Fruit fly (Drosophila melanogaster): Measurements from ENCODE around the gene Tim9a.
A peak's percentile ranks its signal among the peaks of the same experiment; 100 is the strongest.

Gene Tim9a

dm6 chrX:13396378-13397099 lies 11.5 kb downstream of the Tim9a start, which contains the start of gene Bcat (continued):
- TF ChIP-seq dysf (GFP tag; IDR thresholded peaks at IDR 0.05) (peak; percentile 83), Hr3 (GFP tag; optimal IDR thresholded peaks at IDR 0.05) (peak; percentile 72), gfzf (GFP tag; optimal IDR thresholded peaks at IDR 0.05) (no peak), CG7839 (tag; optimal IDR thresholded peaks at IDR 0.05) (peak; percentile 83), p53 (GFP tag; optimal IDR thresholded peaks at IDR 0.05) (no peak), bsh (GFP tag; optimal IDR thresholded peaks at IDR 0.05) (peak; percentile 9 to 15), CG10209 (GFP tag; optimal IDR thresholded peaks at IDR 0.05) (peak; percentile 82), CG8944 (GFP tag; optimal IDR thresholded peaks at IDR 0.05) (peak; percentile 30), tin (GFP tag; optimal IDR thresholded peaks at IDR 0.05) (peak; percentile 52), CG11504 (tag; optimal IDR thresholded peaks at IDR 0.05) (peak; percentile 85), CG3726 (GFP tag; IDR thresholded peaks at IDR 0.05) (no peak), lilli (GFP tag; optimal IDR thresholded peaks at IDR 0.05) (peak; percentile 43), CG3847 (GFP tag; IDR thresholded peaks at IDR 0.05) (peak; percentile 60), oc (tag; optimal IDR thresholded peaks at IDR 0.05) (no peak), CG4820 (GFP tag; optimal IDR thresholded peaks at IDR 0.05) (peak; percentile 36), CG15479 (GFP tag; optimal IDR thresholded peaks at IDR 0.05) (peak; percentile 24), cwo (GFP tag; optimal IDR thresholded peaks at IDR 0.05) (peak; percentile 46), Six4 (GFP tag; optimal IDR thresholded peaks at IDR 0.05) (peak; percentile 17), ftz-f1 (GFP tag; optimal IDR thresholded peaks at IDR 0.05) (no peak), CG14710 (tag; optimal IDR thresholded peaks at IDR 0.05) (peak; percentile 20), CG9797 (GFP tag; optimal IDR thresholded peaks at IDR 0.05) (no peak), Nf-YB (GFP tag; optimal IDR thresholded peaks at IDR 0.05) (peak; percentile 48), Rfx (GFP tag; IDR thresholded peaks at IDR 0.05) (peak; percentile 68; the same call in 1 of the 2 replicates), az2 (GFP tag; optimal IDR thresholded peaks at IDR 0.05) (peak; percentile 49), Xrp1 (GFP tag; IDR thresholded peaks at IDR 0.05) (peak; percentile 34; the same call in 1 of the 2 replicates), Atf3 (GFP tag; optimal IDR thresholded peaks at IDR 0.05) (no peak), pan (optimal IDR thresholded peaks at IDR 0.05) (no peak), pan (GFP tag; optimal IDR thresholded peaks at IDR 0.05 in 1 of 2, IDR thresholded peaks at IDR 0.05 in 1 of 2) (peak in 1 of 2 experiments; percentile 6), CG32772 (GFP tag; IDR thresholded peaks at IDR 0.05) (peak; percentile 48; the same call in 1 of the 2 replicates), CG16863 (GFP tag; optimal IDR thresholded peaks at IDR 0.05) (no peak), CG8388 (GFP tag; optimal IDR thresholded peaks at IDR 0.05) (peak; percentile 40), lola (GFP tag; optimal IDR thresholded peaks at IDR 0.05) (peak in 1 of 3 experiments; percentile 17), CG9609 (GFP tag; optimal IDR thresholded peaks at IDR 0.05) (peak; percentile 24), CG4424 (GFP tag; optimal IDR thresholded peaks at IDR 0.05) (peak; percentile 62), CG4707 (GFP tag; optimal IDR thresholded peaks at IDR 0.05) (peak; percentile 6), ERR (GFP tag; optimal IDR thresholded peaks at IDR 0.05) (no peak), CG17328 (GFP tag; IDR thresholded peaks at IDR 0.05) (peak; percentile 26; the same call in 1 of the 2 replicates), CG3065 (GFP tag; optimal IDR thresholded peaks at IDR 0.05) (no peak), CG9932 (GFP tag; IDR thresholded peaks at IDR 0.05) (peak; percentile 64), phol (tag; optimal IDR thresholded peaks at IDR 0.05) (peak; percentile 71), CG31441 (GFP tag; IDR thresholded peaks at IDR 0.05) (peak; percentile 82), CG32532 (GFP tag; IDR thresholded peaks at IDR 0.05) (peak; percentile 73; the same call in 1 of the 2 replicates), CG34224 (GFP tag; IDR thresholded peaks at IDR 0.05; ENCODE audit: partially characterized antibody) (0 out of 3 replicates have a peak, but pooled peaks have one; percentile 13), CG30020 (tag; optimal IDR thresholded peaks at IDR 0.05) (no peak), Hsf (GFP tag; optimal IDR thresholded peaks at IDR 0.05) (peak; percentile 21), cato (GFP tag; optimal IDR thresholded peaks at IDR 0.05; ENCODE audit: borderline replicate concordance) (peak; percentile 54), CG15011 (GFP tag; optimal IDR thresholded peaks at IDR 0.05) (peak; percentile 63), Ptx1 (GFP tag; IDR thresholded peaks at IDR 0.05) (peak; percentile 64), Elba2 (GFP tag; optimal IDR thresholded peaks at IDR 0.05) (no peak)
